Fruit fly (Drosophila melanogaster) whole organism, embryonic: ENCODE results near the gene Dus1.

Experiments used
- Blimp-1 ChIP-seq: fragments of 200-800 bp; sonication (Bioruptor generic); optimal IDR thresholded peaks from 3 replicates; lab custom pipeline; 2018; ENCODE audit warnings: missing biosample characterization, missing genetic modification characterization, mild to moderate bottlenecking, moderate library complexity, missing genetic modification reagents
- CG10147 ChIP-seq: fragments of 200-800 bp; sonication (Bioruptor generic); optimal IDR thresholded peaks from 2 replicates; lab custom pipeline; 2019; ENCODE audit warnings: missing biosample characterization, mild to moderate bottlenecking, missing genetic modification characterization, moderate library complexity
- CG10267 ChIP-seq: fragments of 200-800 bp; sonication (Bioruptor generic); optimal IDR thresholded peaks from 2 replicates; lab custom pipeline; 2018; ENCODE audit warnings: missing biosample characterization, mild to moderate bottlenecking, missing genetic modification characterization, moderate library complexity
- CG11504 ChIP-seq: fragments of 200-800 bp; sonication (Bioruptor generic); optimal IDR thresholded peaks from 3 replicates; lab custom pipeline; 2019; ENCODE audit warnings: missing biosample characterization, mild to moderate bottlenecking, missing genetic modification characterization, moderate library complexity
- CG12659 ChIP-seq: fragments of 200-800 bp; sonication (Bioruptor generic); optimal IDR thresholded peaks from 3 replicates; lab custom pipeline; 2017; ENCODE audit warnings: mild to moderate bottlenecking, missing biosample characterization, missing genetic modification reagents, missing genetic modification characterization
- CG13775 ChIP-seq: fragments of 200-800 bp; sonication (Bioruptor generic); optimal IDR thresholded peaks from 3 replicates; lab custom pipeline; 2017; ENCODE audit warnings: missing biosample characterization, mild to moderate bottlenecking, missing genetic modification characterization
- CG15011 ChIP-seq: fragments of 200-800 bp; sonication (Bioruptor generic); optimal IDR thresholded peaks from 3 replicates; lab custom pipeline; 2018; ENCODE audit warnings: missing biosample characterization, mild to moderate bottlenecking, missing genetic modification characterization
- CG15514 ChIP-seq: fragments of 200-800 bp; sonication (Bioruptor generic); optimal IDR thresholded peaks from 3 replicates; lab custom pipeline; 2017; ENCODE audit warnings: missing biosample characterization, missing genetic modification characterization, mild to moderate bottlenecking, moderate library complexity, missing genetic modification reagents
- CG16813 ChIP-seq: fragments of 200-800 bp; sonication (Bioruptor generic); IDR thresholded peaks from 3 replicates; pipeline ENCODE4 v1.3.6; 2022; ENCODE audit warnings: missing biosample characterization, missing genetic modification characterization; ENCODE audit not compliant: partially characterized antibody
- CG17361 ChIP-seq: fragments of 200-800 bp; sonication (Bioruptor generic); IDR thresholded peaks from 3 replicates; pipeline ENCODE4 v1.3.6; 2022; ENCODE audit warnings: missing biosample characterization, missing genetic modification characterization
- CG18599 ChIP-seq: fragments of 200-800 bp; sonication (Bioruptor generic); optimal IDR thresholded peaks from 3 replicates; lab custom pipeline; 2017; ENCODE audit warnings: missing biosample characterization, missing genetic modification characterization, mild to moderate bottlenecking, moderate library complexity, missing genetic modification reagents
- CG2199 ChIP-seq: fragments of 200-800 bp; sonication (Bioruptor generic); IDR thresholded peaks from 3 replicates; pipeline ENCODE4 v1.3.6; 2022; ENCODE audit warnings: missing biosample characterization, missing genetic modification characterization
- CG30403 ChIP-seq: fragments of 200-800 bp; sonication (Bioruptor generic); optimal IDR thresholded peaks from 3 replicates; lab custom pipeline; 2016; ENCODE audit warnings: missing biosample characterization, missing genetic modification characterization
- CG31224 ChIP-seq: fragments of 200-800 bp; sonication (Bioruptor generic); IDR thresholded peaks from 2 replicates; pipeline ENCODE4 v1.3.6; 2022; ENCODE audit warnings: missing biosample characterization, missing genetic modification characterization
- CG3281 ChIP-seq: fragments of 200-800 bp; sonication (Bioruptor generic); optimal IDR thresholded peaks from 3 replicates; lab custom pipeline; 2017; ENCODE audit warnings: missing biosample characterization, mild to moderate bottlenecking, missing genetic modification characterization
- CG33557 ChIP-seq: fragments of 200-800 bp; sonication (Bioruptor generic); optimal IDR thresholded peaks from 2 replicates; lab custom pipeline; 2019; ENCODE audit warnings: missing biosample characterization, mild to moderate bottlenecking, missing genetic modification characterization, moderate library complexity
- CG34224 ChIP-seq: fragments of 200-800 bp; sonication (Bioruptor generic); IDR thresholded peaks from 3 replicates; pipeline ENCODE4 v1.3.6; 2022; ENCODE audit warnings: missing biosample characterization, missing genetic modification characterization; ENCODE audit not compliant: partially characterized antibody
- CG3995 ChIP-seq: fragments of 200-800 bp; sonication (Bioruptor generic); optimal IDR thresholded peaks from 3 replicates; lab custom pipeline; 2016; ENCODE audit warnings: missing biosample characterization, missing genetic modification characterization
- CG8388 ChIP-seq: fragments of 200-800 bp; sonication (Bioruptor generic); optimal IDR thresholded peaks from 2 replicates; lab custom pipeline; 2019; ENCODE audit warnings: missing biosample characterization, mild to moderate bottlenecking, missing genetic modification characterization, moderate library complexity
- CG8924 ChIP-seq: fragments of 200-800 bp; optimal IDR thresholded peaks from 3 replicates; lab custom pipeline; 2019; ENCODE audit warnings: missing biosample characterization, mild to moderate bottlenecking, missing genetic modification characterization, moderate library complexity
- CG9932 ChIP-seq: fragments of 200-800 bp; sonication (Bioruptor generic); IDR thresholded peaks from 2 replicates; pipeline ENCODE4 v1.3.6; 2022; ENCODE audit warnings: missing biosample characterization, missing genetic modification characterization
- Dref ChIP-seq: fragments of 200-800 bp; sonication (Bioruptor generic); IDR thresholded peaks from 2 replicates; pipeline ENCODE4 v1.3.6; 2022; ENCODE audit warnings: missing biosample characterization, missing genetic modification characterization
- Drgx ChIP-seq: fragments of 200-800 bp; sonication (Bioruptor generic); IDR thresholded peaks from 2 replicates; pipeline ENCODE4 v1.3.6; 2022; ENCODE audit warnings: missing biosample characterization, missing genetic modification characterization
- Fer1 ChIP-seq: fragments of 200-800 bp; sonication (Bioruptor generic); optimal IDR thresholded peaks from 2 replicates; lab custom pipeline; 2017; ENCODE audit warnings: missing biosample characterization, mild to moderate bottlenecking, missing genetic modification characterization
- H15 ChIP-seq: fragments of 200-800 bp; sonication (Bioruptor generic); IDR thresholded peaks from 3 replicates; pipeline ENCODE4 v1.3.6; 2022; ENCODE audit warnings: missing biosample characterization, missing genetic modification characterization
- HLH4C ChIP-seq: fragments of 200-800 bp; sonication (Bioruptor generic); IDR thresholded peaks from 3 replicates; pipeline ENCODE4 v1.3.6; 2022; ENCODE audit warnings: missing biosample characterization, missing genetic modification characterization; ENCODE audit not compliant: partially characterized antibody
- Max ChIP-seq: fragments of 200-800 bp; sonication (Bioruptor generic); optimal IDR thresholded peaks from 2 replicates; lab custom pipeline; 2016; ENCODE audit warnings: missing biosample characterization, mild to moderate bottlenecking, missing genetic modification characterization
- Med ChIP-seq: fragments of 200-800 bp; sonication (Bioruptor generic); peaks from one replicate; lab custom pipeline; 2016; ENCODE audit warnings: missing biosample characterization, missing genetic modification characterization, mild to moderate bottlenecking, inconsistent platforms, moderate library complexity
- NfI ChIP-seq: fragments of 200-800 bp; sonication (Bioruptor generic); optimal IDR thresholded peaks from 3 replicates; lab custom pipeline; 2018; ENCODE audit warnings: missing biosample characterization, mild to moderate bottlenecking, missing genetic modification characterization, moderate library complexity
- Sox100B ChIP-seq: fragments of 200-800 bp; sonication (Bioruptor generic); optimal IDR thresholded peaks from 3 replicates; lab custom pipeline; 2018; ENCODE audit warnings: missing biosample characterization, mild to moderate bottlenecking, missing genetic modification characterization
- Sry-β ChIP-seq: fragments of 200-800 bp; sonication (Bioruptor generic); optimal IDR thresholded peaks from 2 replicates; lab custom pipeline; 2018; ENCODE audit warnings: missing biosample characterization, mild to moderate bottlenecking, missing genetic modification characterization, moderate library complexity
- YL-1 ChIP-seq: fragments of 200-800 bp; sonication (Bioruptor generic); optimal IDR thresholded peaks from 3 replicates; lab custom pipeline; 2017; ENCODE audit warnings: missing biosample characterization, mild to moderate bottlenecking, missing genetic modification characterization
- bsh ChIP-seq, 2 experiments: fragments of 200-800 bp; sonication (Bioruptor generic); optimal IDR thresholded peaks; 2 replicates each; lab custom pipeline; 2017 to 2018; ENCODE audit warnings: mild to moderate bottlenecking in 2 of 2, missing biosample characterization in 2 of 2, missing genetic modification characterization in 2 of 2, moderate library complexity in 1 of 2
- cwo ChIP-seq: fragments of 200-800 bp; sonication (Bioruptor generic); optimal IDR thresholded peaks from 3 replicates; lab custom pipeline; 2017; ENCODE audit warnings: missing biosample characterization, missing genetic modification characterization, mild to moderate bottlenecking, moderate library complexity, missing genetic modification reagents
- dm ChIP-seq: fragments of 200-800 bp; sonication (Bioruptor generic); optimal IDR thresholded peaks from 3 replicates; lab custom pipeline; 2016; ENCODE audit warnings: missing biosample characterization, missing genetic modification characterization
- dmrt11E ChIP-seq: fragments of 200-800 bp; sonication (Bioruptor generic); optimal IDR thresholded peaks from 3 replicates; lab custom pipeline; 2018; ENCODE audit warnings: missing biosample characterization, mild to moderate bottlenecking, missing genetic modification characterization, moderate library complexity
- dmrt99B ChIP-seq: fragments of 200-800 bp; sonication (Bioruptor generic); optimal IDR thresholded peaks from 2 replicates; lab custom pipeline; 2018; ENCODE audit warnings: missing biosample characterization, mild to moderate bottlenecking, missing genetic modification characterization, moderate library complexity
- hb ChIP-seq: fragments of 200-800 bp; sonication (Bioruptor generic); IDR thresholded peaks from 3 replicates; pipeline ENCODE4 v1.3.6; 2022; ENCODE audit warnings: missing biosample characterization, missing genetic modification characterization; ENCODE audit not compliant: partially characterized antibody
- hbn ChIP-seq: fragments of 200-800 bp; sonication (Bioruptor generic); IDR thresholded peaks from 2 replicates; pipeline ENCODE4 v1.3.6; 2022; ENCODE audit warnings: missing biosample characterization, missing genetic modification characterization; ENCODE audit not compliant: partially characterized antibody
- kni ChIP-seq: fragments of 200-800 bp; sonication (Bioruptor generic); optimal IDR thresholded peaks from 3 replicates; lab custom pipeline; 2017; ENCODE audit warnings: mild to moderate bottlenecking, missing biosample characterization, missing genetic modification reagents, missing genetic modification characterization
- nerfin-1 ChIP-seq: fragments of 200-800 bp; sonication (Bioruptor generic); optimal IDR thresholded peaks from 3 replicates; lab custom pipeline; 2019; ENCODE audit warnings: missing biosample characterization, mild to moderate bottlenecking, missing genetic modification characterization, moderate library complexity
- pho ChIP-seq: fragments of 200-800 bp; sonication (Bioruptor generic); optimal IDR thresholded peaks from 2 replicates; lab custom pipeline; 2016; ENCODE audit warnings: missing biosample characterization, missing genetic modification characterization
- run ChIP-seq: fragments of 200-800 bp; sonication (Bioruptor generic); optimal IDR thresholded peaks from 3 replicates; lab custom pipeline; 2018; ENCODE audit warnings: missing biosample characterization, mild to moderate bottlenecking, missing genetic modification characterization
- scrt ChIP-seq: fragments of 200-800 bp; sonication (Bioruptor generic); optimal IDR thresholded peaks from 2 replicates; lab custom pipeline; 2018; ENCODE audit warnings: missing biosample characterization, mild to moderate bottlenecking, missing genetic modification characterization, moderate library complexity
- sug ChIP-seq: fragments of 200-800 bp; optimal IDR thresholded peaks from 2 replicates; lab custom pipeline; 2019; ENCODE audit warnings: missing biosample characterization, mild to moderate bottlenecking, missing genetic modification characterization, moderate library complexity
- tin ChIP-seq: fragments of 200-800 bp; sonication (Bioruptor generic); optimal IDR thresholded peaks from 3 replicates; lab custom pipeline; 2016; ENCODE audit warnings: missing biosample characterization, missing genetic modification characterization
- twi ChIP-seq: fragments of 200-800 bp; optimal IDR thresholded peaks from 2 replicates; lab custom pipeline; 2019; ENCODE audit warnings: missing biosample characterization, mild to moderate bottlenecking, missing genetic modification characterization, moderate library complexity
- wdn ChIP-seq: fragments of 200-800 bp; sonication (Bioruptor generic); IDR thresholded peaks from 2 replicates; pipeline ENCODE4 v1.3.6; 2022; ENCODE audit warnings: missing biosample characterization, missing genetic modification characterization

Dus1 gene

DNA sequence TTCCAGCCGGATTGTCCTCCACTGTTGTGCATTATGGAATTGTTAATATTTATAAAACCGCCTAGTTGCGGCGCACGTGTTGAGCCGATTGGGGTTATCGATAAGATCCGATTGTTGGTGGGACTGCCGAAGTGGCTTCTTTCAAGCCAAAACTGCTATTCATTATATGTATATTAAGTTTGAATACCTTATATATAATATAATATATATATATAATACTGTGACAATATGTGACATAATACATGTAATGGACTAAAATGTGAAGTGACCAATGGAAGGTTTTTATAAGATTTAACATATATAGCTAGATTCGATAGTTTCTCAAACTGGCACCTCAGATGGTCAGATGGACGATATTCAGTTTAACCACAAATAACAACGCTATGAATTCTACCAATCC lies 2.1 kb upstream of the Dus1 start, which contains the start of the genes mbm and CG11555 (continued):
- no peak for TF ChIP-seq Sox100B
- TF ChIP-seq kni (GFP tag; lab: Kevin White, UChicago), result no peak
- TF ChIP-seq CG16813 (GFP tag; lab: Robert Waterston, UW), result peak; percentile 51; the same call in 1 of the 3 replicates
- peak; percentile 64 for TF ChIP-seq scrt (GFP tag; lab: Kevin White, UChicago)
- TF ChIP-seq pho (GFP tag; lab: Kevin White, UChicago), result no peak
- peak; percentile 44 for TF ChIP-seq twi (tag; lab: Kevin White, UChicago)
- TF ChIP-seq CG34224 (GFP tag; lab: Robert Waterston, UW), result peak; percentile 53; the same call in 2 of the 3 replicates
- TF ChIP-seq YL-1 (GFP tag; lab: Kevin White, UChicago), result peak; percentile 66
- TF ChIP-seq CG3281 (GFP tag; lab: Kevin White, UChicago), result peak; percentile 47
- no peak for TF ChIP-seq tin (GFP tag; lab: Kevin White, UChicago)
- peak; percentile 84 for TF ChIP-seq dm
- TF ChIP-seq CG10147, result peak; percentile 51
- TF ChIP-seq hb (GFP tag; lab: Robert Waterston, UW), result peak; percentile 51; the same call in 1 of the 3 replicates
- peak; percentile 24 for TF ChIP-seq CG33557
- TF ChIP-seq CG3995, result peak; percentile 46
- peak; percentile 50 for TF ChIP-seq HLH4C (GFP tag; lab: Robert Waterston, UW)
- peak; percentile 34 for TF ChIP-seq CG18599 (GFP tag; lab: Kevin White, UChicago)
- TF ChIP-seq CG8924, result peak; percentile 61
- TF ChIP-seq CG11504 (tag; lab: Kevin White, UChicago), result peak; percentile 49
- TF ChIP-seq Max (GFP tag; lab: Kevin White, UChicago), result peak; percentile 65
- no peak for TF ChIP-seq Blimp-1 (GFP tag; lab: Kevin White, UChicago)
- peak; percentile 81 for TF ChIP-seq cwo (GFP tag; lab: Kevin White, UChicago)
- no peak for TF ChIP-seq CG2199 (GFP tag; lab: Robert Waterston, UW)
- TF ChIP-seq hbn (GFP tag; lab: Robert Waterston, UW), result 0 out of 2 replicates have a peak, but pooled peaks have one; percentile 24
- no peak for TF ChIP-seq CG9932 (GFP tag; lab: Robert Waterston, UW)
- TF ChIP-seq CG12659 (GFP tag; lab: Kevin White, UChicago), result peak; percentile 45
- peak; percentile 44; the same call in 1 of the 3 replicates for TF ChIP-seq CG17361
- 0 out of 2 replicates have a peak, but pooled peaks have one; percentile 15 for TF ChIP-seq CG31224
- TF ChIP-seq NfI (GFP tag; lab: Kevin White, UChicago), result peak; percentile 24
- TF ChIP-seq Fer1, result peak; percentile 49
- peak; percentile 61 for TF ChIP-seq Med (GFP tag; lab: Kevin White, UChicago)
- TF ChIP-seq Dref (GFP tag; lab: Robert Waterston, UW), result peak; percentile 70
- peak; percentile 36 for TF ChIP-seq nerfin-1 (tag; lab: Kevin White, UChicago)
- no peak for TF ChIP-seq H15 (GFP tag; lab: Robert Waterston, UW)
- no peak for TF ChIP-seq dmrt99B (tag; lab: Kevin White, UChicago)
- no peak for TF ChIP-seq wdn
- peak; percentile 98 for TF ChIP-seq Sry-β (GFP tag; lab: Kevin White, UChicago)
- TF ChIP-seq dmrt11E, result peak; percentile 38
- peak; percentile 36 for TF ChIP-seq run (tag; lab: Kevin White, UChicago)
- TF ChIP-seq CG30403 (GFP tag; lab: Kevin White, UChicago), result peak; percentile 8
- TF ChIP-seq CG15514 (GFP tag; lab: Kevin White, UChicago), result peak; percentile 55
- TF ChIP-seq CG10267 (tag; lab: Kevin White, UChicago), result peak; percentile 6
- TF ChIP-seq Drgx (GFP tag; lab: Robert Waterston, UW), result no peak
- no peak for TF ChIP-seq CG15011 (GFP tag; lab: Kevin White, UChicago)
- TF ChIP-seq sug (tag; lab: Kevin White, UChicago), result peak; percentile 57
- peak in 1 of 2 experiments; percentile 24 for TF ChIP-seq bsh (GFP tag; optimal IDR thresholded peaks at IDR 0.05; lab: Kevin White, UChicago)
- peak; percentile 13 for TF ChIP-seq CG8388
- peak; percentile 34 for TF ChIP-seq CG13775 (GFP tag; lab: Kevin White, UChicago)
